Worm (Caenorhabditis elegans) whole organism, L3 larva: ENCODE results near the gene K10C2.14.

Source experiments
- ceh-16 ChIP-seq: sonication (generic microtip); optimal IDR thresholded peaks from 2 replicates; lab custom pipeline; 2017; ENCODE audit warnings: missing biosample characterization, missing genetic modification characterization
- ceh-82 ChIP-seq: fragments of 150-350 bp; optimal IDR thresholded peaks from 2 replicates; lab custom pipeline; 2014; ENCODE audit warnings: missing biosample characterization, missing genetic modification characterization
- nhr-11 ChIP-seq: fragments of 150-350 bp; optimal IDR thresholded peaks from 2 replicates; lab custom pipeline; 2014; ENCODE audit warnings: missing biosample characterization, missing genetic modification characterization
- zag-1 ChIP-seq: fragments of 150-350 bp; optimal IDR thresholded peaks from 2 replicates; lab custom pipeline; 2014; ENCODE audit warnings: missing biosample characterization, missing genetic modification characterization
- ztf-11 ChIP-seq: fragments of 150-350 bp; optimal IDR thresholded peaks from 2 replicates; lab custom pipeline; 2014; ENCODE audit warnings: missing biosample characterization, missing genetic modification characterization

- TF ChIP-seq ztf-11: no peak
- TF ChIP-seq ceh-82 (tag; lab: Kevin White, UChicago): no peak
- TF ChIP-seq zag-1 (tag; lab: Kevin White, UChicago): no peak
- no peak for TF ChIP-seq nhr-11
- TF ChIP-seq ceh-16 (tag; lab: Kevin White, UChicago): no peak
Measured at ce11 chrX:6458001-6458400, 17.6 kb upstream of the K10C2.14 start.
